Worm (Caenorhabditis elegans) whole organism, mixed stage, embryonic: Measurements from ENCODE around the gene ins-14.

Experiments used
- bed-3 ChIP-seq: fragments of 200-800 bp; sonication (Bioruptor generic); optimal IDR thresholded peaks from 3 replicates; lab custom pipeline; 2018; ENCODE audit warnings: mild to moderate bottlenecking, missing genetic modification characterization, moderate library complexity, missing compliant biosample characterization
- blmp-1 ChIP-seq: fragments of 150-350 bp; optimal IDR thresholded peaks from 2 replicates; lab custom pipeline; 2014; ENCODE audit warnings: missing biosample characterization, missing genetic modification characterization
- flh-1 ChIP-seq: fragments of 200-800 bp; sonication (Bioruptor generic); optimal IDR thresholded peaks from 2 replicates; lab custom pipeline; 2018; ENCODE audit warnings: mild to moderate bottlenecking, missing genetic modification characterization, moderate library complexity, missing compliant biosample characterization
- nhr-28 ChIP-seq: fragments of 150-350 bp; optimal IDR thresholded peaks from 2 replicates; lab custom pipeline; 2014; ENCODE audit warnings: missing biosample characterization, missing genetic modification characterization
- unc-62 ChIP-seq: fragments of 150-350 bp; optimal IDR thresholded peaks from 2 replicates; lab custom pipeline; 2014; ENCODE audit warnings: missing biosample characterization, missing genetic modification reagents, missing genetic modification characterization

DNA sequence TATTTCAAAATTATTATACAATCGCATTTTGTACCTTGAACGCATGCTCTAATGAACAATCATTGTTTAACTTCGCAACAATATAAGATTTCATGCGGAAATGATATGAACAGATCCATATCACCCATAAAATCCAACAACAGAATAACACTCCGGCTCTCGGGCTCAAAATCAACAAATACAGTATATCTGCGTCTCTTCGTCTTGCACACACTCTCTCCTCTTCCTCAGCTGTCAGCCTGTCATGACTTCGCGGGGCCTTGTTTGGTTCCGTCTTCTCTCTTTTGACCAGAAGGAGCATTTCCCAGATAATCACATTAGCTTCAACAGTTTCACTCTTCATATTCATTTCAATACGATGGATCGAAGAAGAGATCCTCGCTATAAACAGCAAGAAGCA is 10.6 kb upstream of the ins-14 start, which contains the start of gene F41G3.3:
- TF ChIP-seq bed-3 (GFP tag; lab: Kevin White, UChicago) (no peak), unc-62 (no peak), blmp-1 (tag; lab: Kevin White, UChicago) (no peak), nhr-28 (tag; lab: Kevin White, UChicago) (no peak), flh-1 (GFP tag; lab: Kevin White, UChicago) (no peak)
